Worm (Caenorhabditis elegans): ENCODE measurements around the gene F40A3.1.

The F40A3.1 gene

ce11 chrV:7853900-7854299 is 37.4 kb upstream of the F40A3.1 start:
- no peak for TF ChIP-seq nhr-12 (tag; optimal IDR thresholded peaks at IDR 0.05)
- peak; percentile 11 for TF ChIP-seq ces-1 (GFP tag; optimal IDR thresholded peaks at IDR 0.05)
- TF ChIP-seq mep-1 (tag; optimal IDR thresholded peaks at IDR 0.05), result peak; percentile 27

DNA sequence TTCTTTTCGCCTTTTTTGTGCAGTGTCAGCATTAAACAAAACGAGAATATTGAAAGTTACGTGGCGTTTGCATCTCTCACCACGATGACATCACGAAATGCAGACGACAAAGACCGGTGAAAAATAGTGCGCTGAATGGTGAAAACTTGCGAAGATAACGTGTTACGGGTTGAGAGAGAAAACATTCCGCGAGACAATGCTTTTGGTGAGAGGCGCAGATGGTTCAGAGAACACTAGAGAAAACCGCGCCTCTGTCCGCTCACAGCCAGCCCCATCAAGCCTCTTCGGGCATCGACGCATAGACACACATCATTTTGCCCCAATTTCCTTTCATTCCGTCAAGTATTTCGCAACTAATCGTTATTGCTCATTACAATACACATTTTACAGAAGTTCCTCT is 36.7 kb upstream of the F40A3.1 start, which contains the start of the genes C37C3.9 and C37C3.18:
C37C3.9 (minus strand) TSS at position 98 of the 400 bp plus-strand sequence.
C37C3.18 (plus strand) TSS at position 391 of the 400 bp plus-strand sequence.
- TF ChIP-seq flh-1 (GFP tag; optimal IDR thresholded peaks at IDR 0.05) (no peak), lin-32 (GFP tag; optimal IDR thresholded peaks at IDR 0.05) (no peak), ceh-43 (GFP tag; optimal IDR thresholded peaks at IDR 0.05) (no peak), lsy-2 (tag; optimal IDR thresholded peaks at IDR 0.05) (peak; percentile 51), ceh-83 (GFP tag; optimal IDR thresholded peaks at IDR 0.05) (no peak), mab-5 (tag; optimal IDR thresholded peaks at IDR 0.05) (no peak), nhr-237 (tag; optimal IDR thresholded peaks at IDR 0.05) (peak; percentile 49), M03D4.4 (tag; optimal IDR thresholded peaks at IDR 0.05) (no peak), ham-2 (GFP tag; optimal IDR thresholded peaks at IDR 0.05) (peak; percentile 66), mls-2 (tag; optimal IDR thresholded peaks at IDR 0.05) (no peak), zip-8 (tag; optimal IDR thresholded peaks at IDR 0.05) (no peak), ces-1 (GFP tag; optimal IDR thresholded peaks at IDR 0.05) (peak; percentile 49), nhr-28 (tag; optimal IDR thresholded peaks at IDR 0.05) (no peak), sem-2 (GFP tag; optimal IDR thresholded peaks at IDR 0.05) (no peak), hlh-1 (tag; optimal IDR thresholded peaks at IDR 0.05) (no peak), nhr-12 (tag; optimal IDR thresholded peaks at IDR 0.05) (no peak), elt-3 (tag; optimal IDR thresholded peaks at IDR 0.05) (no peak), unc-39 (tag; optimal IDR thresholded peaks at IDR 0.05) (no peak), mep-1 (tag; optimal IDR thresholded peaks at IDR 0.05) (peak; percentile 58), blmp-1 (tag; optimal IDR thresholded peaks at IDR 0.05) (peak; percentile 2), tbx-8 (GFP tag; optimal IDR thresholded peaks at IDR 0.05) (no peak), cnd-1 (tag; optimal IDR thresholded peaks at IDR 0.05) (no peak), pha-4 (tag; optimal IDR thresholded peaks at IDR 0.05) (peak; percentile 75), unc-62 (GFP tag; optimal IDR thresholded peaks at IDR 0.05) (peak; percentile 46), elt-1 (tag; optimal IDR thresholded peaks at IDR 0.05; ENCODE audit: borderline replicate concordance, insufficient read depth) (no peak), nhr-2 (tag; optimal IDR thresholded peaks at IDR 0.05) (no peak), ceh-39 (tag; optimal IDR thresholded peaks at IDR 0.05) (no peak), nhr-76 (tag; optimal IDR thresholded peaks at IDR 0.05) (no peak), snpc-4 (tag; optimal IDR thresholded peaks at IDR 0.05) (no peak), ztf-11 (tag; optimal IDR thresholded peaks at IDR 0.05) (no peak), lin-13 (tag; optimal IDR thresholded peaks at IDR 0.05) (no peak), unc-120 (tag; optimal IDR thresholded peaks at IDR 0.05; ENCODE audit: poor library complexity, severe bottlenecking) (peak; percentile 47)

DNA sequence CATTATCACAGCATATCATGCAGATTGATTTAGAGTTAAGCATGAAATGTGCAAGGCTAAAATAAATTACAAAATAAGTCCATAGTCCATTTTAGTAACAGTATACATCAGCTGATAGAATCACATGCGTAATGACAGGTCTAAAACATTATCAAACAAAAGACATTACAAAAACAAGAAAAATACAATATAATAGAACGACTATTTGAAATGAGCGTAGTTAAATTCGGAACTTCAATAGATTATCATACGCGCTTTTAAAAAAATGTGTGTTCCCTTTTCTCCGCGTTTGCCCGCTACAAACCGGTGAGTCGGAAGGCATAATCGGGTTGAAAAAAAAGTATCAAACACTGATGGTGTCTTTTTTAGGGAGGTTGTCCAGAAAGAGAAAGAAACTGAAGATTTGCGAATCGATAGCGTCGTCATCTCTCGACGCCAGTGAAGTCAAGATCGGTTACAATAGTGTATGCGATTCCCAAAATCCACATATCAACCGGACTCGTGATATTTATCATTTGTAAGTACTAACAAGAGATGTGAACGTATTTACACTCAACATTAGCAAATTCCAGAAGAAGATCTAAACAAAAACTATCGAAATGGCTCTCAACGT is 35.8 kb upstream of the F40A3.1 start, which contains the start of gene C37C3.2:
C37C3.2 (plus strand) TSS at position 563 of the 613 bp plus-strand sequence.
- TF ChIP-seq nhr-12 (tag; optimal IDR thresholded peaks at IDR 0.05) (no peak), elt-1 (tag; optimal IDR thresholded peaks at IDR 0.05; ENCODE audit: borderline replicate concordance, insufficient read depth) (no peak), pha-4 (tag; optimal IDR thresholded peaks at IDR 0.05) (no peak), unc-120 (tag; optimal IDR thresholded peaks at IDR 0.05; ENCODE audit: poor library complexity, severe bottlenecking) (no peak), cnd-1 (tag; optimal IDR thresholded peaks at IDR 0.05) (no peak), bed-3 (GFP tag; optimal IDR thresholded peaks at IDR 0.05) (no peak), lsy-2 (tag; optimal IDR thresholded peaks at IDR 0.05) (no peak), nhr-76 (tag; optimal IDR thresholded peaks at IDR 0.05) (no peak), ceh-43 (GFP tag; optimal IDR thresholded peaks at IDR 0.05) (no peak), blmp-1 (tag; optimal IDR thresholded peaks at IDR 0.05) (no peak), ham-2 (GFP tag; optimal IDR thresholded peaks at IDR 0.05) (no peak), tbx-8 (GFP tag; optimal IDR thresholded peaks at IDR 0.05) (no peak), unc-39 (tag; optimal IDR thresholded peaks at IDR 0.05) (no peak), mab-5 (tag; optimal IDR thresholded peaks at IDR 0.05) (no peak), drap-1 (GFP tag; optimal IDR thresholded peaks at IDR 0.05) (no peak)

DNA sequence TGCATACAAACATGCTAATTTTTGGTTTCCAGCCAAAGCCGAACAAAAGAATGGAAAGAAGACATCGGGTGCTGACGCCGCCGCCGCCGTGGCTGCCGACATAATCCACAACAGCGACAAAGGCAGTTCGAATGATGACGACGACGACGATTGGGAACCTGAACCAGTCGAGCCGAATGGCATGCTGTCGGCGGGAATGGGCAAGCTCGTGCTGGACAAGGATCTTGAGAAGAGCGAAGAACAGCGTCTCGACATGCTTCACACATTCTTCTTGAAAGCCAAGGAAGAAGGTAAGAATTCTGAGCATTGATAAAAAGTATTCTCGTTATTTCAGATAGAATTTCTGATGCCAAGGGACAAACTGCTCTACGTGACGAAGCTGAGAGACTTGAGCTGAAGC is 34.7 kb upstream of the F40A3.1 start:
- TF ChIP-seq ztf-11 (tag; optimal IDR thresholded peaks at IDR 0.05) (no peak), bed-3 (GFP tag; optimal IDR thresholded peaks at IDR 0.05) (no peak), nhr-12 (tag; optimal IDR thresholded peaks at IDR 0.05) (no peak), M03D4.4 (tag; optimal IDR thresholded peaks at IDR 0.05) (no peak), blmp-1 (tag; optimal IDR thresholded peaks at IDR 0.05) (no peak), nhr-28 (tag; optimal IDR thresholded peaks at IDR 0.05) (no peak), lin-13 (tag; optimal IDR thresholded peaks at IDR 0.05) (no peak), ceh-43 (GFP tag; optimal IDR thresholded peaks at IDR 0.05) (no peak), unc-62 (GFP tag; optimal IDR thresholded peaks at IDR 0.05) (no peak), flh-1 (GFP tag; optimal IDR thresholded peaks at IDR 0.05) (no peak)
